Fruit fly (Drosophila melanogaster): ENCODE data around the gene CG10053.

- peak; percentile 93 for TF ChIP-seq CG16779 (tag; optimal IDR thresholded peaks at IDR 0.05)
- TF ChIP-seq CG6792 (GFP tag; optimal IDR thresholded peaks at IDR 0.05) = peak; percentile 91
- TF ChIP-seq CG9139 (GFP tag; optimal IDR thresholded peaks at IDR 0.05) = peak; percentile 91
- TF ChIP-seq Hr39 (GFP tag; optimal IDR thresholded peaks at IDR 0.05) = peak; percentile 82
- peak; percentile 92 for TF ChIP-seq Smox (GFP tag; optimal IDR thresholded peaks at IDR 0.05)
- peak; percentile 96 for TF ChIP-seq dsx (GFP tag; optimal IDR thresholded peaks at IDR 0.05; ENCODE audit: poor library complexity, severe bottlenecking)
- peak; percentile 79 for TF ChIP-seq Blimp-1 (GFP tag; optimal IDR thresholded peaks at IDR 0.05)
- TF ChIP-seq Ets96B (tag; optimal IDR thresholded peaks at IDR 0.05) = peak; percentile 98
Measured at dm6 chr3R:7249460-7249859, 2.6 kb downstream of the CG10053 start, which contains the start of the genes CG1227 and Dtwd2.

Measured in whole organism, prepupa.